Worm (Caenorhabditis elegans): ENCODE results near the gene Y40H7A.11.

- TF ChIP-seq nhr-28 (tag; optimal IDR thresholded peaks at IDR 0.05) (no peak), nhr-12 (tag; optimal IDR thresholded peaks at IDR 0.05) (no peak), mep-1 (tag; optimal IDR thresholded peaks at IDR 0.05) (no peak), snpc-4 (tag; optimal IDR thresholded peaks at IDR 0.05) (no peak), unc-39 (tag; optimal IDR thresholded peaks at IDR 0.05) (no peak), hlh-1 (tag; optimal IDR thresholded peaks at IDR 0.05) (no peak), sptf-1 (tag; optimal IDR thresholded peaks at IDR 0.05) (no peak), pha-4 (tag; optimal IDR thresholded peaks at IDR 0.05) (no peak), drap-1 (GFP tag; optimal IDR thresholded peaks at IDR 0.05) (no peak), elt-3 (tag; optimal IDR thresholded peaks at IDR 0.05) (no peak), ceh-43 (GFP tag; optimal IDR thresholded peaks at IDR 0.05) (no peak), nhr-237 (tag; optimal IDR thresholded peaks at IDR 0.05) (no peak), lin-13 (tag; optimal IDR thresholded peaks at IDR 0.05) (no peak), ztf-11 (tag; optimal IDR thresholded peaks at IDR 0.05) (no peak)
These were observed 40.5 kb downstream of the Y40H7A.11 start, which contains the start of gene srd-23 for ce11 chrIV:15179615-15180014.
